Worm (Caenorhabditis elegans): ENCODE data around the gene icap-1.

The icap-1 gene

DNA sequence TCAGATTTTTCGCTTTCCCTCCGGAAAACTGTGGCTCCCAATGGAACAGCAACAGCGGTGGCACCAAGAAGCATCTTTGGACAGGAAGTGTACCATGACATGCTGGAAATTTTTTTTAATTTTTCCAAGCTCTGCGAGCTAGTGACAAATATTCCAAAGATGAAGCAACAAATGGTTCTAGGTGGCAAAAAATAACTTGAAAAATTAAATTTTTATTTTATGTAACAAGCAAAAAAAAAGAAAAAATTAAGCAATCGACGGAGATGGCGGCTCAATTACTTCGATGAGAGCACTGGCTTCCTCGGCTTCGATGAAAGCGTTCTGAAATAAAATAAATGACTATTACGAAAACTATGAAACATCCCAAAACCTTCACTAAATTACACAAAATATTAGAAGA is 1.2 kb downstream of the icap-1 start, which contains the start of gene lact-9:
Gene lact-9, minus strand, starts transcription at position 101 of the 400 bp plus-strand sequence.
- TF ChIP-seq ztf-18 (tag; optimal IDR thresholded peaks at IDR 0.05): no peak

ce11 chrIV:13784774-13785173 is 2.0 kb downstream of the icap-1 start:
- TF ChIP-seq efl-1 (GFP tag; optimal IDR thresholded peaks at IDR 0.05) (no peak), snpc-4 (GFP tag; optimal IDR thresholded peaks at IDR 0.05) (no peak), snpc-4 (tag; optimal IDR thresholded peaks at IDR 0.05) (peak in 1 of 4 experiments; percentile 10), nfyb-1 (GFP tag; IDR thresholded peaks at IDR 0.05) (no peak), ekl-4 (GFP tag; IDR thresholded peaks at IDR 0.05) (peak; percentile 22; the same call in 1 of the 2 replicates), rcor-1 (GFP tag; IDR thresholded peaks at IDR 0.05) (0 out of 2 replicates have a peak, but pooled peaks have one; percentile 17)

ce11 chrIV:13783237-13784012 is 3.3 kb downstream of the icap-1 start, which contains the start of gene iscu-1:
Gene iscu-1, plus strand, starts transcription at chrIV:13783962.
- TF ChIP-seq bed-1 (GFP tag; IDR thresholded peaks at IDR 0.05) (no peak), ZK185.1 (tag; optimal IDR thresholded peaks at IDR 0.05; ENCODE audit: poor library complexity, severe bottlenecking) (no peak), let-526 (GFP tag; IDR thresholded peaks at IDR 0.05) (no peak), F57C9.4 (tag; optimal IDR thresholded peaks at IDR 0.05) (no peak), B0019.2 (GFP tag; conservative IDR thresholded peaks at IDR 0.05) (no peak), ztf-22 (GFP tag; optimal IDR thresholded peaks at IDR 0.05) (no peak), D2030.7 (GFP tag; IDR thresholded peaks at IDR 0.05) (peak; percentile 42; the same call in 1 of the 2 replicates), F49E8.2 (tag; optimal IDR thresholded peaks at IDR 0.05; ENCODE audit: insufficient read depth) (no peak), xnd-1 (tag; optimal IDR thresholded peaks at IDR 0.05) (peak; percentile 81), lin-26 (GFP tag; IDR thresholded peaks at IDR 0.05) (no peak), ceh-91 (GFP tag; IDR thresholded peaks at IDR 0.05) (peak; percentile 21; the same call in 1 of the 2 replicates), F55B11.4 (tag; optimal IDR thresholded peaks at IDR 0.05; ENCODE audit: borderline replicate concordance, insufficient read depth) (no peak), Y53G8AR.9 (GFP tag; conservative IDR thresholded peaks at IDR 0.05) (no peak), chd-7 (tag; optimal IDR thresholded peaks at IDR 0.05) (no peak), ztf-26 (tag; optimal IDR thresholded peaks at IDR 0.05) (no peak), ceh-100 (GFP tag; IDR thresholded peaks at IDR 0.05) (no peak), snpc-3.4 (tag; optimal IDR thresholded peaks at IDR 0.05) (peak; percentile 58), ztf-6 (GFP tag; IDR thresholded peaks at IDR 0.05) (no peak), F37B4.10 (GFP tag; IDR thresholded peaks at IDR 0.05) (no peak), lin-40 (tag; optimal IDR thresholded peaks at IDR 0.05) (no peak), pha-4 (tag; optimal IDR thresholded peaks at IDR 0.05) (no peak), lin-35 (GFP tag; optimal IDR thresholded peaks at IDR 0.05) (no peak), aptf-3 (GFP tag; IDR thresholded peaks at IDR 0.05) (no peak), F22D6.2 (tag; optimal IDR thresholded peaks at IDR 0.05) (no peak), mxl-1 (tag; optimal IDR thresholded peaks at IDR 0.05) (no peak), madf-3 (GFP tag; IDR thresholded peaks at IDR 0.05) (no peak), lag-1 (GFP tag; IDR thresholded peaks at IDR 0.05) (no peak), ztf-18 (tag; optimal IDR thresholded peaks at IDR 0.05) (peak; percentile 43), him-1 (tag; optimal IDR thresholded peaks at IDR 0.05) (no peak), ekl-4 (GFP tag; IDR thresholded peaks at IDR 0.05) (no peak), Y95B8A.8 (GFP tag; IDR thresholded peaks at IDR 0.05) (0 out of 2 replicates have a peak, but pooled peaks have one; percentile 28), ceh-58 (GFP tag; IDR thresholded peaks at IDR 0.05) (no peak), mcd-1 (GFP tag; IDR thresholded peaks at IDR 0.05) (no peak), tlf-1 (GFP tag; optimal IDR thresholded peaks at IDR 0.05) (no peak), snpc-4 (GFP tag; optimal IDR thresholded peaks at IDR 0.05) (peak; percentile 76), snpc-4 (tag; optimal IDR thresholded peaks at IDR 0.05) (peak in 3 of 4 experiments; percentile 86 to 91 (median 89)), ceh-27 (GFP tag; optimal IDR thresholded peaks at IDR 0.05) (peak; percentile 38), ets-4 (GFP tag; optimal IDR thresholded peaks at IDR 0.05) (no peak), F33H1.4 (GFP tag; IDR thresholded peaks at IDR 0.05) (peak; percentile 93), C17E4.6 (GFP tag; IDR thresholded peaks at IDR 0.05) (no peak)

Measured in whole organism, young adult.